Worm (Caenorhabditis elegans) whole organism, early embryonic: Measurements from ENCODE around the gene T28C12.2.

Source experiments
- B0310.2 ChIP-seq: sonication (generic microtip); optimal IDR thresholded peaks from 2 replicates; lab custom pipeline; 2016; ENCODE audit warnings: mild to moderate bottlenecking, missing genetic modification characterization, missing compliant biosample characterization
- F13C5.2 ChIP-seq: sonication (generic microtip); optimal IDR thresholded peaks from 2 replicates; lab custom pipeline; 2017; ENCODE audit warnings: mild to moderate bottlenecking, missing genetic modification characterization, inconsistent platforms, missing compliant biosample characterization
- aly-1 ChIP-seq: sonication (generic microtip); optimal IDR thresholded peaks from 2 replicates; lab custom pipeline; 2016; ENCODE audit warnings: missing genetic modification characterization, missing compliant biosample characterization
- ama-1 ChIP-seq: fragments of 150-350 bp; optimal IDR thresholded peaks from 2 replicates; lab custom pipeline; 2014
- ceh-13 ChIP-seq: fragments of 200-800 bp; sonication (Bioruptor generic); optimal IDR thresholded peaks from 2 replicates; lab custom pipeline; 2018; ENCODE audit warnings: mild to moderate bottlenecking, missing genetic modification characterization, missing compliant biosample characterization
- flt-1 ChIP-seq: fragments of 200-800 bp; sonication (Bioruptor generic); IDR thresholded peaks from 2 replicates; pipeline ENCODE4 v1.3.6; 2022; ENCODE audit warnings: missing genetic modification characterization, missing compliant biosample characterization
- hmbx-1 ChIP-seq: sonication (generic microtip); optimal IDR thresholded peaks from 2 replicates; lab custom pipeline; 2016; ENCODE audit warnings: mild to moderate bottlenecking, missing genetic modification characterization, missing compliant biosample characterization
- hmg-4 ChIP-seq: fragments of 200-800 bp; sonication (Bioruptor generic); optimal IDR thresholded peaks from 2 replicates; lab custom pipeline; 2018; ENCODE audit warnings: mild to moderate bottlenecking, missing genetic modification characterization, missing compliant biosample characterization
- hnd-1 ChIP-seq: sonication (generic microtip); optimal IDR thresholded peaks from 2 replicates; lab custom pipeline; 2016; ENCODE audit warnings: missing genetic modification characterization, missing compliant biosample characterization
- pes-1 ChIP-seq: fragments of 200-800 bp; sonication (Bioruptor generic); IDR thresholded peaks from 2 replicates; pipeline ENCODE4 v1.3.6; 2022; ENCODE audit warnings: missing genetic modification reagents, missing genetic modification characterization, missing compliant biosample characterization
- sea-1 ChIP-seq: fragments of 200-800 bp; sonication (Bioruptor generic); conservative IDR thresholded peaks from 2 replicates; pipeline ENCODE4 v1.3.6; 2022; ENCODE audit warnings: missing genetic modification characterization, missing compliant biosample characterization
- tbx-11 ChIP-seq: fragments of 200-800 bp; sonication (Bioruptor generic); IDR thresholded peaks from 2 replicates; pipeline ENCODE4 v1.3.6; 2022; ENCODE audit warnings: missing genetic modification characterization, missing compliant biosample characterization
- tbx-37 ChIP-seq: fragments of 200-800 bp; sonication (Bioruptor generic); conservative IDR thresholded peaks from 2 replicates; pipeline ENCODE4 v1.3.6; 2022; ENCODE audit warnings: missing genetic modification reagents, missing genetic modification characterization, missing compliant biosample characterization
- tra-4 ChIP-seq: sonication (generic microtip); optimal IDR thresholded peaks from 2 replicates; lab custom pipeline; 2017; ENCODE audit warnings: missing genetic modification characterization, missing compliant biosample characterization

The T28C12.2 gene

ce11 chrV:6368494-6368893 is 39.5 kb downstream of the T28C12.2 start:
- TF ChIP-seq B0310.2 (tag; lab: Kevin White, UChicago) (no peak), hmg-4 (GFP tag; lab: Kevin White, UChicago) (no peak), hmbx-1 (tag; lab: Kevin White, UChicago) (no peak), tra-4 (tag; lab: Kevin White, UChicago) (no peak), tbx-11 (GFP tag; lab: Robert Waterston, UW) (no peak), ceh-13 (GFP tag; lab: Kevin White, UChicago) (no peak), sea-1 (GFP tag; lab: Robert Waterston, UW) (no peak), hnd-1 (tag; lab: Kevin White, UChicago) (no peak), flt-1 (GFP tag; lab: Robert Waterston, UW) (no peak), pes-1 (GFP tag; lab: Robert Waterston, UW) (no peak), ama-1 (lab: Kevin White, UChicago) (no peak)

ce11 chrV:6374844-6375243 is 45.8 kb downstream of the T28C12.2 start, which contains the start of gene F13H6.5:
Gene F13H6.5, minus strand, starts transcription at chrV:6374944.
- TF ChIP-seq B0310.2 (tag; lab: Kevin White, UChicago) (no peak), tbx-37 (GFP tag; lab: Robert Waterston, UW) (no peak), hmg-4 (GFP tag; lab: Kevin White, UChicago) (no peak), hnd-1 (tag; lab: Kevin White, UChicago) (no peak), tra-4 (tag; lab: Kevin White, UChicago) (no peak), F13C5.2 (tag; lab: Kevin White, UChicago) (no peak), sea-1 (GFP tag; lab: Robert Waterston, UW) (no peak), aly-1 (no peak)
